Fruit fly (Drosophila melanogaster): ENCODE measurements around the gene CG9168.

CG9168 gene

DNA sequence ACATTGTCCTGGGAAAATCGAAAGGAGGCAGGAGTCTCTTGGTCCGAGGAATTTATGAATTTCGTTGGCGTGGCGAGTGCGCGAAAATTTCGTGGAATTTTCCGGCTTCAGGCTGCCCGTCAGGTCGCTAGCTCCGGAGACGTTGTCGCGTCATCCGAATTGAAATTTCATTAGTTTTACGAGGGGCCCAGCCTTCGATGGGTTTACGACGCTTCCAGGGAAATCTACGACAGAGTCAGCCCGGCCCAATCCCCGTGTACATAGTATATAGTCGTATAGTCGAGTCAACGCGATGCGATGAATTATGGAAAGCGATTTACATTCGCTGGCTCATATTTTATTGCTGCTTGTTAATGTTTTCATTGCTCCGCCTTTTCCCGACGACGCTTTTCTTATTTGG, 6.3 kb upstream of the CG9168 start:
- TF ChIP-seq CG12605 (GFP tag; IDR thresholded peaks at IDR 0.05) (no peak), D1 (tag; optimal IDR thresholded peaks at IDR 0.05) (no peak), Snoo (tag; optimal IDR thresholded peaks at IDR 0.05) (no peak), CG9948 (tag; optimal IDR thresholded peaks at IDR 0.05) (no peak), EcR (GFP tag; optimal IDR thresholded peaks at IDR 0.05) (no peak), CG8159 (tag; optimal IDR thresholded peaks at IDR 0.05) (no peak), CG32121 (GFP tag; IDR thresholded peaks at IDR 0.05) (no peak), CG17806 (tag; optimal IDR thresholded peaks at IDR 0.05) (no peak), Pif1B (GFP tag; optimal IDR thresholded peaks at IDR 0.05) (no peak), gl (tag; optimal IDR thresholded peaks at IDR 0.05) (no peak), CG4496 (GFP tag; IDR thresholded peaks at IDR 0.05) (no peak)

DNA sequence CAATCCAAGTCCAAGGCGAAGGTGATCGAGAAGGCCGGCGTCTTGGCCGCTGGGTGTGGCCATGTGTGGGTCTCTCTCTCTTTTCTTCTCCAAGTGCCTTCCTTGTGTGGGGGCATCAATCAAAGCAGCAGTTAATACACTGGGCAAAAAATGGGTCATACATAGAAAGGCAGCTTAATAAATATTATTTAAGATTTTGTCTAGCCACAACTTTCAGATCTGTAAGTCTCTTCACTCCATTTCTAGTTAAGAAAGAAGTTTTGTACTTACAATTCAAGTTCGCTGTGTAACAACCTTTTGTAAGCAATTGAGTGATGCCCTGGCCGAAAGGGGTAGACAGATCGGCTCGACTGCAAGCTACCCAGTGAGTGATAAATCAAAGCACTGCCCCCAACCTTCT, 2.8 kb upstream of the CG9168 start:
- no peak for TF ChIP-seq CG34367 (tag; optimal IDR thresholded peaks at IDR 0.05)
- TF ChIP-seq CG9948 (tag; optimal IDR thresholded peaks at IDR 0.05), result no peak
- no peak for TF ChIP-seq rn (GFP tag; IDR thresholded peaks at IDR 0.05)
- TF ChIP-seq Snoo (tag; optimal IDR thresholded peaks at IDR 0.05), result peak; percentile 34
- TF ChIP-seq Pif1B (GFP tag; optimal IDR thresholded peaks at IDR 0.05), result peak; percentile 47
- TF ChIP-seq CG8301 (tag; optimal IDR thresholded peaks at IDR 0.05), result no peak
- TF ChIP-seq CG14655 (GFP tag; optimal IDR thresholded peaks at IDR 0.05), result peak; percentile 50
- no peak for TF ChIP-seq fd96Ca (GFP tag; IDR thresholded peaks at IDR 0.05)
- TF ChIP-seq CG15710 (tag; optimal IDR thresholded peaks at IDR 0.05), result no peak
- TF ChIP-seq CG17806 (tag; optimal IDR thresholded peaks at IDR 0.05), result peak; percentile 41
- TF ChIP-seq Pif1A (GFP tag; optimal IDR thresholded peaks at IDR 0.05), result peak; percentile 37
- TF ChIP-seq CG13204 (GFP tag; optimal IDR thresholded peaks at IDR 0.05), result no peak
- no peak for TF ChIP-seq CG10348 (GFP tag; IDR thresholded peaks at IDR 0.05)
- no peak for TF ChIP-seq D1 (tag; optimal IDR thresholded peaks at IDR 0.05)
- TF ChIP-seq CG4496 (GFP tag; IDR thresholded peaks at IDR 0.05), result peak; percentile 32; the same call in 1 of the 3 replicates
- peak; percentile 14 for TF ChIP-seq CG8159 (tag; optimal IDR thresholded peaks at IDR 0.05)

DNA sequence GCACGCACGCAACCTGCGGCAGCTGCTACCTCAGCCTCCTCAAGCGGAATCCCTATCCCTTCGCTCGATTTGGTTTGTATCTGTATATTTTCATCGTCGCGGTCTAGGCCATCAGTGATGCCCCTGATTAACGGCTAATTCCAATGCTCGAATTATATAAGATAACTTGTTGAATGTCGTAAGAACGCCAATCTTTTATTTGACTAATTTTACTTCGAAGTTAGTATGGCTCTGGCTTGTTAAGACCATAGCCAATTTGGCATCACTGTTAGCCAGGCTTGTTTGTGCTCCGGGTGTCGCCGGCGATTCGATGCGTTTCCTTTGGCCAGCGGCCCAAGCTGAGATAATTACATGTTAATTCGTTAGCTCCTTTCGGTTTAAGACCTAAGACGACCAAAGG, 3.2 kb downstream of the CG9168 start:
- TF ChIP-seq CG17806 (tag; optimal IDR thresholded peaks at IDR 0.05) (no peak), Snoo (tag; optimal IDR thresholded peaks at IDR 0.05) (no peak), fd96Ca (GFP tag; IDR thresholded peaks at IDR 0.05) (peak; percentile 53; the same call in 2 of the 3 replicates), Pif1A (GFP tag; optimal IDR thresholded peaks at IDR 0.05) (peak; percentile 43), CG13204 (GFP tag; optimal IDR thresholded peaks at IDR 0.05) (peak; percentile 45), CG14655 (GFP tag; optimal IDR thresholded peaks at IDR 0.05) (no peak), CG34367 (tag; optimal IDR thresholded peaks at IDR 0.05) (peak; percentile 76), CG12605 (GFP tag; IDR thresholded peaks at IDR 0.05) (peak; percentile 33; the same call in 1 of the 2 replicates), CG15710 (tag; optimal IDR thresholded peaks at IDR 0.05) (peak; percentile 74), Pif1B (GFP tag; optimal IDR thresholded peaks at IDR 0.05) (peak; percentile 17), CG4496 (GFP tag; IDR thresholded peaks at IDR 0.05) (peak; percentile 79; the same call in 2 of the 3 replicates), CG9948 (tag; optimal IDR thresholded peaks at IDR 0.05) (peak; percentile 64), D1 (tag; optimal IDR thresholded peaks at IDR 0.05) (no peak), gl (tag; optimal IDR thresholded peaks at IDR 0.05) (peak; percentile 67), EcR (GFP tag; optimal IDR thresholded peaks at IDR 0.05) (no peak), CG8301 (tag; optimal IDR thresholded peaks at IDR 0.05) (no peak), CG10348 (GFP tag; IDR thresholded peaks at IDR 0.05) (no peak), CG32121 (GFP tag; IDR thresholded peaks at IDR 0.05) (no peak), Ets98B (GFP tag; IDR thresholded peaks at IDR 0.05) (no peak), rn (GFP tag; IDR thresholded peaks at IDR 0.05) (no peak), CG8159 (tag; optimal IDR thresholded peaks at IDR 0.05) (no peak)

DNA sequence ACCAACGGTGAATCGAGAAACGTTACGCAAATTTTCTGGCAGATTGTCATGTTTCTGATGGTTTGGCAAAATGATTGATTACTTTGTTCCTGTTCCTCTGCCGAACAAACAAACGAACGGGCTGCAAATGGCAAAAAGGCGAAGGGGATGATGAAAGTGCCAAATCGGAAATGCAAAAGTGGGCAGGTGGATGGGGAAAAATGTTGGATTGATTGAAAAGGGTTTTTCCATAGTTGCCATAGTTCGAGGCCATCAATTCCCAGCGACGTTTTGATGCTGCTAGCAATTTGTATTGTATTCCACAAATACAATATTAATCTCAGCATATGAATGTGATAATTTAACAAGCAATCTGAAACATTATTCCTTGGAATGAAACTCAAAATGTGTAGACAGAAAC, 5.1 kb downstream of the CG9168 start, which contains the start of gene FucTD:
Gene FucTD, plus strand, starts transcription at position 301 of the 400 bp plus-strand sequence.
- TF ChIP-seq CG14655 (GFP tag; optimal IDR thresholded peaks at IDR 0.05), result no peak
- no peak for TF ChIP-seq CG12605 (GFP tag; IDR thresholded peaks at IDR 0.05)
- TF ChIP-seq CG15710 (tag; optimal IDR thresholded peaks at IDR 0.05), result no peak
- no peak for TF ChIP-seq CG34367 (tag; optimal IDR thresholded peaks at IDR 0.05)
- TF ChIP-seq CG9948 (tag; optimal IDR thresholded peaks at IDR 0.05), result no peak
- no peak for TF ChIP-seq Pif1B (GFP tag; optimal IDR thresholded peaks at IDR 0.05)
- TF ChIP-seq gl (tag; optimal IDR thresholded peaks at IDR 0.05), result no peak
- no peak for TF ChIP-seq rn (GFP tag; IDR thresholded peaks at IDR 0.05)
- TF ChIP-seq CG8301 (tag; optimal IDR thresholded peaks at IDR 0.05), result no peak
- TF ChIP-seq CG13204 (GFP tag; optimal IDR thresholded peaks at IDR 0.05), result no peak

DNA sequence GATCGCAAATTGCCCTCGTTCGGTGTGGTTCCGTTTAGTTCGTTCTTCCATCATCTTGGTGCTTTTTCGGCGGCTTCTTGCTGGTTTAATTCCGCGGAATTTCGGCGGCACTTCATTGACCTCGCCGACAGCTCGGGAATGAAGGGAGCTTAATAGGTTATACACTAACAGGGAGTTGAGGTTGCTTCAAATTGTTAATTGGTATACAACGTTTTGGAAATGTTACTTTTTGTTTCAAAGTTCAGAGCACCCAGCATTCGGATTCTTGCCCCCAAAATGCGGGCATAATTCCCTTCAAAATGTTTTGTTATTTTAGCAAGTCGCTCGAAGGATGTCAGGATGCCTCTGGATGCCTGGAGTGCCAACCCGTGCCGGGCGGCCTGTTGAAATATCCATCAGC, 7.0 kb downstream of the CG9168 start:
- TF ChIP-seq CG4496 (GFP tag; IDR thresholded peaks at IDR 0.05) (no peak), CG8301 (tag; optimal IDR thresholded peaks at IDR 0.05) (no peak), gl (tag; optimal IDR thresholded peaks at IDR 0.05) (no peak), Pif1A (GFP tag; optimal IDR thresholded peaks at IDR 0.05) (no peak), D1 (tag; optimal IDR thresholded peaks at IDR 0.05) (no peak), Snoo (tag; optimal IDR thresholded peaks at IDR 0.05) (no peak), CG8159 (tag; optimal IDR thresholded peaks at IDR 0.05) (no peak), CG10348 (GFP tag; IDR thresholded peaks at IDR 0.05) (no peak), CG15710 (tag; optimal IDR thresholded peaks at IDR 0.05) (no peak)

DNA sequence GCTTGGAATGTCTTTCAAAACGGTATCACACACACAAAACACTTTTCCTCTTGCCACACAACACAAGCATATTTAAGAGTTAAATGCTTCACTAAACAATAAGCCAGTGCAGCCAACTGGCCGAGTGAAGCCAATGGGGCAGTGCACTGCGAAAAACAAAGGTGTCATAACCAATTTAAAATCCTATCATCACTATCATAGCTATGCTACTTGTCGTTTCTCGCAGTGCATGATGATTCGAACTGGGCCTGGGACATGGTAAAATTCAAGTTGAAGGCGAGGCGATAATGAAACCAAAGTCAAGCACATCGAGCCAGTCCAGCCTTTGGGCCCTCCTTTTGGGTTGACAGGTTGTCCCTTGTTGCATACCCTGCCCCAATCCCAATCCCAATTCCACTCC, 8.0 kb downstream of the CG9168 start:
- TF ChIP-seq CG17806 (tag; optimal IDR thresholded peaks at IDR 0.05) (peak; percentile 24), CG10348 (GFP tag; IDR thresholded peaks at IDR 0.05) (no peak), CG12605 (GFP tag; IDR thresholded peaks at IDR 0.05) (no peak), CG15710 (tag; optimal IDR thresholded peaks at IDR 0.05) (peak; percentile 37), Pif1A (GFP tag; optimal IDR thresholded peaks at IDR 0.05) (peak; percentile 39), CG9948 (tag; optimal IDR thresholded peaks at IDR 0.05) (peak; percentile 39), CG8301 (tag; optimal IDR thresholded peaks at IDR 0.05) (no peak), CG14655 (GFP tag; optimal IDR thresholded peaks at IDR 0.05) (peak; percentile 3), gl (tag; optimal IDR thresholded peaks at IDR 0.05) (peak; percentile 3), fd96Ca (GFP tag; IDR thresholded peaks at IDR 0.05) (no peak), D1 (tag; optimal IDR thresholded peaks at IDR 0.05) (no peak), CG32121 (GFP tag; IDR thresholded peaks at IDR 0.05) (no peak), CG8159 (tag; optimal IDR thresholded peaks at IDR 0.05) (peak; percentile 43), Pif1B (GFP tag; optimal IDR thresholded peaks at IDR 0.05) (peak; percentile 24), Snoo (tag; optimal IDR thresholded peaks at IDR 0.05) (no peak)

All from whole organism, pupa.